Fruit fly (Drosophila melanogaster) Kc167 (cell line): ENCODE measurements around the gene CG32379.

Source experiments
- Sin3A ChIP-seq: fragments of >200 bp; optimal IDR thresholded peaks from 2 replicates; lab custom pipeline; 2018; ENCODE audit warnings: missing external identifiers
- h ChIP-seq: fragments of >200 bp; optimal IDR thresholded peaks from 3 replicates; lab custom pipeline; 2018; ENCODE audit warnings: missing external identifiers
- ttk ChIP-seq: sonication (Bioruptor generic); optimal IDR thresholded peaks from 2 replicates; lab custom pipeline; 2017; ENCODE audit warnings: missing external identifiers

- TF ChIP-seq Sin3A (no peak), h (lab: Kevin White, UChicago) (no peak), ttk (lab: Kevin White, UChicago) (no peak)
Observed at dm6 chr3L:7423517-7423916, 27.4 kb downstream of the CG32379 start, which contains the start of gene CG42458.
